Fruit fly (Drosophila melanogaster) whole organism, embryonic: ENCODE results near the gene CG6959.

Experiments
- Asciz ChIP-seq: fragments of 200-800 bp; sonication (Bioruptor generic); optimal IDR thresholded peaks from 2 replicates; lab custom pipeline; 2017; ENCODE audit warnings: missing biosample characterization, mild to moderate bottlenecking, missing genetic modification characterization, missing genetic modification reagents
- Atf6 ChIP-seq: fragments of 200-800 bp; sonication (Bioruptor generic); IDR thresholded peaks from 2 replicates; pipeline ENCODE4 v1.3.6; 2022; ENCODE audit warnings: missing biosample characterization, missing genetic modification characterization
- B-H1 ChIP-seq: fragments of 200-800 bp; sonication (Bioruptor generic); IDR thresholded peaks from 3 replicates; pipeline ENCODE4 v1.3.6; 2022; ENCODE audit warnings: missing biosample characterization, missing genetic modification characterization
- Blimp-1 ChIP-seq: fragments of 200-800 bp; sonication (Bioruptor generic); optimal IDR thresholded peaks from 3 replicates; lab custom pipeline; 2018; ENCODE audit warnings: missing biosample characterization, missing genetic modification characterization, mild to moderate bottlenecking, moderate library complexity, missing genetic modification reagents
- CG10321 ChIP-seq: fragments of 200-800 bp; sonication (Bioruptor generic); IDR thresholded peaks from 2 replicates; pipeline ENCODE4 v1.3.6; 2022; ENCODE audit warnings: missing biosample characterization, missing genetic modification characterization
- CG10366 ChIP-seq: fragments of 200-800 bp; sonication (Bioruptor generic); IDR thresholded peaks from 2 replicates; pipeline ENCODE4 v1.3.6; 2022; ENCODE audit warnings: missing biosample characterization, missing genetic modification characterization
- CG14667 ChIP-seq: fragments of 200-800 bp; sonication (Bioruptor generic); IDR thresholded peaks from 2 replicates; pipeline ENCODE4 v1.3.6; 2022; ENCODE audit warnings: missing biosample characterization, missing genetic modification characterization
- CG16813 ChIP-seq: fragments of 200-800 bp; sonication (Bioruptor generic); IDR thresholded peaks from 3 replicates; pipeline ENCODE4 v1.3.6; 2022; ENCODE audit warnings: missing biosample characterization, missing genetic modification characterization; ENCODE audit not compliant: partially characterized antibody
- CG17186 ChIP-seq: fragments of 200-800 bp; sonication (Bioruptor generic); optimal IDR thresholded peaks from 3 replicates; lab custom pipeline; 2017; ENCODE audit warnings: missing biosample characterization, missing genetic modification reagents, missing genetic modification characterization
- CG17361 ChIP-seq: fragments of 200-800 bp; sonication (Bioruptor generic); IDR thresholded peaks from 3 replicates; pipeline ENCODE4 v1.3.6; 2022; ENCODE audit warnings: missing biosample characterization, missing genetic modification characterization
- CG2116 ChIP-seq: fragments of 200-800 bp; sonication (Bioruptor generic); optimal IDR thresholded peaks from 3 replicates; lab custom pipeline; 2018; ENCODE audit warnings: missing biosample characterization, mild to moderate bottlenecking, missing genetic modification characterization
- CG2678 ChIP-seq: fragments of 200-800 bp; sonication (Bioruptor generic); optimal IDR thresholded peaks from 3 replicates; lab custom pipeline; 2019; ENCODE audit warnings: missing biosample characterization, mild to moderate bottlenecking, missing genetic modification characterization, moderate library complexity
- CG30020 ChIP-seq: fragments of 200-800 bp; optimal IDR thresholded peaks from 2 replicates; lab custom pipeline; 2019; ENCODE audit warnings: missing biosample characterization, mild to moderate bottlenecking, missing genetic modification characterization, moderate library complexity
- CG30403 ChIP-seq: fragments of 200-800 bp; sonication (Bioruptor generic); optimal IDR thresholded peaks from 3 replicates; lab custom pipeline; 2016; ENCODE audit warnings: missing biosample characterization, missing genetic modification characterization
- CG32767 ChIP-seq: fragments of 200-800 bp; sonication (Bioruptor generic); IDR thresholded peaks from 2 replicates; pipeline ENCODE4 v1.3.6; 2022; ENCODE audit warnings: missing biosample characterization, missing genetic modification characterization
- CG4617 ChIP-seq: fragments of 200-800 bp; sonication (Bioruptor generic); optimal IDR thresholded peaks from 3 replicates; lab custom pipeline; 2016; ENCODE audit warnings: missing biosample characterization, missing genetic modification characterization, borderline replicate concordance
- CG7745 ChIP-seq: fragments of 200-800 bp; sonication (Bioruptor generic); optimal IDR thresholded peaks from 2 replicates; lab custom pipeline; 2018; ENCODE audit warnings: missing biosample characterization, mild to moderate bottlenecking, missing genetic modification characterization, moderate library complexity
- CG7786 ChIP-seq: fragments of 200-800 bp; sonication (Bioruptor generic); optimal IDR thresholded peaks from 2 replicates; lab custom pipeline; 2016; ENCODE audit warnings: missing biosample characterization, missing genetic modification characterization
- CG8388 ChIP-seq: fragments of 200-800 bp; sonication (Bioruptor generic); optimal IDR thresholded peaks from 2 replicates; lab custom pipeline; 2019; ENCODE audit warnings: missing biosample characterization, mild to moderate bottlenecking, missing genetic modification characterization, moderate library complexity
- CG8765 ChIP-seq: fragments of 200-800 bp; sonication (Bioruptor generic); IDR thresholded peaks from 2 replicates; pipeline ENCODE4 v1.3.6; 2022; ENCODE audit warnings: missing biosample characterization, missing genetic modification characterization
- CoRest ChIP-seq: fragments of 200-800 bp; sonication (Bioruptor generic); optimal IDR thresholded peaks from 3 replicates; lab custom pipeline; 2018; ENCODE audit warnings: missing biosample characterization, mild to moderate bottlenecking, missing genetic modification characterization, moderate library complexity
- D ChIP-seq, 2 experiments: fragments of 200-800 bp in 1 of 2; fragments of >200 bp in 1 of 2; sonication (Bioruptor generic) in 1 of 2; optimal IDR thresholded peaks; 2 replicates in 1 of 2; 3 replicates in 1 of 2; lab custom pipeline; 2017; ENCODE audit warnings: mild to moderate bottlenecking in 1 of 2, missing biosample characterization in 1 of 2, missing genetic modification characterization in 1 of 2, missing genetic modification reagents in 1 of 2
- D19A ChIP-seq: fragments of 200-800 bp; optimal IDR thresholded peaks from 3 replicates; lab custom pipeline; 2019; ENCODE audit warnings: missing biosample characterization, mild to moderate bottlenecking, missing genetic modification characterization, moderate library complexity
- Doc2 ChIP-seq: fragments of 200-800 bp; sonication (Bioruptor generic); IDR thresholded peaks from 2 replicates; pipeline ENCODE4 v1.3.6; 2022; ENCODE audit warnings: missing biosample characterization, missing genetic modification characterization
- Fer1 ChIP-seq: fragments of 200-800 bp; sonication (Bioruptor generic); optimal IDR thresholded peaks from 2 replicates; lab custom pipeline; 2017; ENCODE audit warnings: missing biosample characterization, mild to moderate bottlenecking, missing genetic modification characterization
- Hey ChIP-seq: fragments of 200-800 bp; sonication (Bioruptor generic); optimal IDR thresholded peaks from 3 replicates; lab custom pipeline; 2018; ENCODE audit warnings: missing biosample characterization, mild to moderate bottlenecking, missing genetic modification characterization
- MTF-1 ChIP-seq: fragments of 200-800 bp; sonication (Bioruptor generic); optimal IDR thresholded peaks from 2 replicates; lab custom pipeline; 2018; ENCODE audit warnings: missing biosample characterization, mild to moderate bottlenecking, missing genetic modification characterization, borderline replicate concordance
- Rfx ChIP-seq: fragments of 200-800 bp; sonication (Bioruptor generic); IDR thresholded peaks from 2 replicates; pipeline ENCODE4 v1.3.6; 2022; ENCODE audit warnings: missing biosample characterization, missing genetic modification characterization
- Side ChIP-seq: fragments of 200-800 bp; sonication (Bioruptor generic); optimal IDR thresholded peaks from 2 replicates; lab custom pipeline; 2016; ENCODE audit warnings: missing biosample characterization, missing genetic modification characterization
- Spps ChIP-seq: fragments of 200-800 bp; sonication (Bioruptor generic); optimal IDR thresholded peaks from 2 replicates; lab custom pipeline; 2018; ENCODE audit warnings: missing biosample characterization, mild to moderate bottlenecking, missing genetic modification characterization
- TFAM ChIP-seq: fragments of 200-800 bp; sonication (Bioruptor generic); optimal IDR thresholded peaks from 2 replicates; lab custom pipeline; 2017; ENCODE audit warnings: missing biosample characterization, missing genetic modification characterization, inconsistent platforms
- Tbp ChIP-seq: fragments of >200 bp; optimal IDR thresholded peaks from 2 replicates; lab custom pipeline; 2018; ENCODE audit warnings: missing biosample characterization, missing genetic modification characterization
- ab ChIP-seq: fragments of 200-800 bp; sonication (Bioruptor generic); optimal IDR thresholded peaks from 2 replicates; lab custom pipeline; 2016; ENCODE audit warnings: missing biosample characterization, missing genetic modification characterization
- ac ChIP-seq: fragments of 200-800 bp; sonication (Bioruptor generic); optimal IDR thresholded peaks from 3 replicates; lab custom pipeline; 2017; ENCODE audit warnings: missing biosample characterization, mild to moderate bottlenecking, missing genetic modification characterization
- dysf ChIP-seq: fragments of 200-800 bp; sonication (Bioruptor generic); IDR thresholded peaks from 3 replicates; pipeline ENCODE4 v1.3.6; 2022; ENCODE audit warnings: missing biosample characterization, missing genetic modification characterization
- gce ChIP-seq: fragments of 200-800 bp; sonication (Bioruptor generic); IDR thresholded peaks from 3 replicates; pipeline ENCODE4 v1.3.6; 2022; ENCODE audit warnings: missing biosample characterization, missing genetic modification characterization
- gfzf ChIP-seq: fragments of 200-800 bp; sonication (Bioruptor generic); optimal IDR thresholded peaks from 2 replicates; lab custom pipeline; 2016; ENCODE audit warnings: missing biosample characterization, mild to moderate bottlenecking, missing genetic modification characterization, moderate library complexity
- gsb ChIP-seq: fragments of 200-800 bp; sonication (Bioruptor generic); IDR thresholded peaks from 2 replicates; pipeline ENCODE4 v1.3.6; 2022; ENCODE audit warnings: missing biosample characterization, missing genetic modification characterization
- lmd ChIP-seq: fragments of 200-800 bp; sonication (Bioruptor generic); IDR thresholded peaks from 2 replicates; pipeline ENCODE4 v1.3.6; 2022; ENCODE audit warnings: missing biosample characterization, missing genetic modification characterization
- luna ChIP-seq: fragments of 200-800 bp; sonication (Bioruptor generic); optimal IDR thresholded peaks from 2 replicates; lab custom pipeline; 2016; ENCODE audit warnings: missing biosample characterization, missing genetic modification characterization
- nmo ChIP-seq: fragments of 200-800 bp; sonication (Bioruptor generic); optimal IDR thresholded peaks from 2 replicates; lab custom pipeline; 2018; ENCODE audit warnings: missing biosample characterization, mild to moderate bottlenecking, missing genetic modification characterization, moderate library complexity
- pfk ChIP-seq: fragments of 200-800 bp; sonication (Bioruptor generic); optimal IDR thresholded peaks from 2 replicates; lab custom pipeline; 2018; ENCODE audit warnings: missing biosample characterization, mild to moderate bottlenecking, missing genetic modification characterization, moderate library complexity
- prd ChIP-seq, 3 experiments: fragments of >200 bp in 2 of 3; fragments of 200-800 bp in 1 of 3; sonication (Bioruptor generic) in 1 of 3; optimal IDR thresholded peaks in 2 of 3; IDR thresholded peaks in 1 of 3; 2 replicates in 2 of 3; 3 replicates in 1 of 3; pipeline versions ENCODE4 v1.3.6 to Lab custom; 2017 to 2022; ENCODE audit warnings: missing biosample characterization in 1 of 3, missing genetic modification characterization in 1 of 3
- ranshi ChIP-seq: fragments of 200-800 bp; sonication (Bioruptor generic); IDR thresholded peaks from 2 replicates; pipeline ENCODE4 v1.3.6; 2022; ENCODE audit warnings: missing biosample characterization, missing genetic modification characterization
- trh ChIP-seq: fragments of 200-800 bp; sonication (Bioruptor generic); optimal IDR thresholded peaks from 2 replicates; lab custom pipeline; 2016; ENCODE audit warnings: missing biosample characterization, missing genetic modification characterization
- twi ChIP-seq: fragments of 200-800 bp; optimal IDR thresholded peaks from 2 replicates; lab custom pipeline; 2019; ENCODE audit warnings: missing biosample characterization, mild to moderate bottlenecking, missing genetic modification characterization, moderate library complexity
- unc-4 ChIP-seq: fragments of 200-800 bp; sonication (Bioruptor generic); IDR thresholded peaks from 2 replicates; pipeline ENCODE4 v1.3.6; 2022; ENCODE audit warnings: missing biosample characterization, missing genetic modification characterization; ENCODE audit not compliant: partially characterized antibody
- vfl ChIP-seq: fragments of 200-800 bp; sonication (Bioruptor generic); optimal IDR thresholded peaks from 2 replicates; lab custom pipeline; 2016; ENCODE audit warnings: missing biosample characterization, missing genetic modification characterization
- z ChIP-seq: fragments of 200-800 bp; sonication (Bioruptor generic); IDR thresholded peaks from 3 replicates; pipeline ENCODE4 v1.3.6; 2022; ENCODE audit warnings: missing biosample characterization, missing genetic modification characterization

CG6959 gene

DNA sequence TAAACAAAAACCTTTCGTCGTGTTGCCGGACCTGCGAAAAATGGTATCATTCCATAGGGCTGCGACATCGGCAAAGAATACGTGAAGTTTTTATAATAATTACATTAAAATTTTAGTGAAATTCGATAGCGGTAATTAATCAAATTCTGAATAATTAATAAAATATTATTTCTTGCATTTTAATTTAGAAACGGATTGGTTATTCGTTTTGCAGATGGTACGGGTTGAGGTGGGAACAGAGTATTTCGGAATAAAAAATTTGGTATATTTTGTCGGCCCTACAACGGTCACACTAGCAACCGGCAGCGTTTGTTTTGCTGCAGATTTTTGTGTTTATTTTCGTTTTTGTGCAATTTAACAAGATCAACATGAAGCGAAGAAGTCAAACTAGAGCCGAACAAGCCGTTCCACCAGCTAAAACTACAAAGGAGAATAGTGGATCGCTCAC, 13.3 kb upstream of the CG6959 start, which contains the start of the genes CG6962 and CG31368 (continued):
- TF ChIP-seq lmd (GFP tag; lab: Robert Waterston, UW), result peak; percentile 82
- TF ChIP-seq CG8765 (GFP tag; lab: Robert Waterston, UW), result peak; percentile 73
- TF ChIP-seq gfzf (GFP tag; lab: Kevin White, UChicago), result peak; percentile 78
- peak; percentile 92 for TF ChIP-seq CG17361 (GFP tag; lab: Robert Waterston, UW)
- TF ChIP-seq CG2116 (GFP tag; lab: Kevin White, UChicago), result peak; percentile 78
- peak; percentile 67; the same call in 1 of the 2 replicates for TF ChIP-seq CG14667 (GFP tag; lab: Robert Waterston, UW)
- peak; percentile 92 for TF ChIP-seq CG30403 (GFP tag; lab: Kevin White, UChicago)
- TF ChIP-seq Blimp-1, result peak; percentile 73
- TF ChIP-seq gsb (GFP tag; lab: Robert Waterston, UW), result peak; percentile 55; the same call in 1 of the 2 replicates
- peak; percentile 80 for TF ChIP-seq dysf (GFP tag; lab: Robert Waterston, UW)
- TF ChIP-seq D19A, result peak; percentile 71
- TF ChIP-seq Doc2 (GFP tag; lab: Robert Waterston, UW), result no peak
- peak; percentile 52 for TF ChIP-seq CG7786 (GFP tag; lab: Kevin White, UChicago)
- TF ChIP-seq CG16813 (GFP tag; lab: Robert Waterston, UW), result no peak; the same call in 2 of the 3 replicates
- TF ChIP-seq CG10366, result peak; percentile 84
- no peak for TF ChIP-seq prd (optimal IDR thresholded peaks at IDR 0.05; lab: Kevin White, UChicago)
- peak; percentile 90 for TF ChIP-seq prd (GFP tag; IDR thresholded peaks at IDR 0.05; lab: Robert Waterston, UW)
- TF ChIP-seq B-H1 (GFP tag; lab: Robert Waterston, UW), result peak; percentile 77
- TF ChIP-seq gce (GFP tag; lab: Robert Waterston, UW), result peak; percentile 44; the same call in 1 of the 3 replicates
- peak; percentile 37 for TF ChIP-seq MTF-1 (GFP tag; lab: Kevin White, UChicago)
- TF ChIP-seq D (optimal IDR thresholded peaks at IDR 0.05; lab: Kevin White, UChicago), result no peak
- peak; percentile 58 for TF ChIP-seq D (GFP tag; optimal IDR thresholded peaks at IDR 0.05; lab: Kevin White, UChicago)
- TF ChIP-seq Fer1 (GFP tag; lab: Kevin White, UChicago), result peak; percentile 70
- TF ChIP-seq unc-4, result 0 out of 2 replicates have a peak, but pooled peaks have one; percentile 20
- no peak for TF ChIP-seq Side (GFP tag; lab: Kevin White, UChicago)
- TF ChIP-seq Asciz (GFP tag; lab: Kevin White, UChicago), result peak; percentile 20
- TF ChIP-seq z (GFP tag; lab: Robert Waterston, UW), result no peak
- TF ChIP-seq ranshi (GFP tag; lab: Robert Waterston, UW), result peak; percentile 77
- peak; percentile 82 for TF ChIP-seq CG2678 (tag; lab: Kevin White, UChicago)
- TF ChIP-seq ac (GFP tag; lab: Kevin White, UChicago), result no peak
- TF ChIP-seq twi (tag; lab: Kevin White, UChicago), result peak; percentile 82
- TF ChIP-seq CG17186 (GFP tag; lab: Kevin White, UChicago), result peak; percentile 40
- TF ChIP-seq Atf6 (GFP tag; lab: Robert Waterston, UW), result peak; percentile 83
- TF ChIP-seq CG4617 (GFP tag; lab: Kevin White, UChicago), result peak; percentile 90
- peak; percentile 69 for TF ChIP-seq CG8388 (GFP tag; lab: Kevin White, UChicago)
- peak; percentile 92 for TF ChIP-seq CoRest (tag; lab: Kevin White, UChicago)
- TF ChIP-seq CG32767 (GFP tag; lab: Robert Waterston, UW), result peak; percentile 63; the same call in 1 of the 2 replicates
- TF ChIP-seq CG10321 (GFP tag; lab: Robert Waterston, UW), result peak; percentile 51; the same call in 1 of the 2 replicates
- peak; percentile 17 for TF ChIP-seq luna (GFP tag; lab: Kevin White, UChicago)
- TF ChIP-seq vfl (GFP tag; lab: Kevin White, UChicago), result peak; percentile 84
- TF ChIP-seq nmo, result peak; percentile 92
- peak; percentile 91 for TF ChIP-seq Rfx (GFP tag; lab: Robert Waterston, UW)
- TF ChIP-seq CG7745 (tag; lab: Kevin White, UChicago), result no peak
- no peak for TF ChIP-seq Tbp (GFP tag; lab: Kevin White, UChicago)
- TF ChIP-seq trh (GFP tag; lab: Kevin White, UChicago), result peak; percentile 37
- TF ChIP-seq ab (GFP tag; lab: Kevin White, UChicago), result peak; percentile 64
- TF ChIP-seq TFAM (GFP tag; lab: Kevin White, UChicago), result no peak
- peak; percentile 92 for TF ChIP-seq CG30020 (tag; lab: Kevin White, UChicago)
- TF ChIP-seq Hey (tag; lab: Kevin White, UChicago), result no peak
- TF ChIP-seq pfk (GFP tag; lab: Kevin White, UChicago), result peak; percentile 11
- TF ChIP-seq Spps, result peak; percentile 67
